Worm (Caenorhabditis elegans) whole organism, young adult: Measurements from ENCODE around the gene pak-1.

Experiments used
- B0035.1 ChIP-seq: sonication (generic microtip); optimal IDR thresholded peaks from 2 replicates; lab custom pipeline; 2016; ENCODE audit warnings: missing genetic modification characterization, mild to moderate bottlenecking, missing compliant biosample characterization, missing genotype, missing genetic modification reagents
- C06A6.2 ChIP-seq: fragments of 200-800 bp; sonication (Bioruptor generic); conservative IDR thresholded peaks from 2 replicates; pipeline ENCODE4 v1.3.6; 2022; ENCODE audit warnings: missing genetic modification characterization, missing compliant biosample characterization
- F23B12.7 ChIP-seq: sonication (generic microtip); optimal IDR thresholded peaks from 2 replicates; lab custom pipeline; 2017; ENCODE audit warnings: missing genetic modification characterization, mild to moderate bottlenecking, missing compliant biosample characterization, antibody characterized with exemption, moderate library complexity; ENCODE audit not compliant: insufficient read depth
- Y53F4B.3 ChIP-seq: fragments of 200-800 bp; sonication (Bioruptor generic); IDR thresholded peaks from 2 replicates; pipeline ENCODE4 v1.3.6; 2022; ENCODE audit warnings: missing genetic modification reagents, missing genetic modification characterization, missing compliant biosample characterization
- Y79H2A.3 ChIP-seq: fragments of 200-800 bp; sonication (Bioruptor generic); conservative IDR thresholded peaks from 2 replicates; pipeline ENCODE4 v1.3.6; 2022; ENCODE audit warnings: missing genetic modification reagents, missing genetic modification characterization, missing compliant biosample characterization
- ama-1 ChIP-seq, 3 experiments: fragments of 150-350 bp in 1 of 3; sonication (generic microtip) in 2 of 3; optimal IDR thresholded peaks; 2 replicates each; lab custom pipeline; 2014 to 2018; ENCODE audit warnings: missing biosample characterization in 2 of 3, missing genetic modification characterization in 2 of 3, missing genetic modification reagents in 2 of 3
- hlh-26 ChIP-seq: fragments of 200-800 bp; sonication (Bioruptor generic); conservative IDR thresholded peaks from 2 replicates; pipeline ENCODE4 v1.3.6; 2022; ENCODE audit warnings: missing genetic modification reagents, missing genetic modification characterization, missing compliant biosample characterization
- mes-4 ChIP-seq: sonication (generic microtip); optimal IDR thresholded peaks from 2 replicates; lab custom pipeline; 2016; ENCODE audit warnings: missing genotype, missing genetic modification characterization, missing compliant biosample characterization
- nhr-90 ChIP-seq: sonication (generic microtip); optimal IDR thresholded peaks from 2 replicates; lab custom pipeline; 2016; ENCODE audit warnings: missing genotype, mild to moderate bottlenecking, missing genetic modification characterization, missing compliant biosample characterization

- TF ChIP-seq C06A6.2 (GFP tag; lab: Robert Waterston, UW): no peak
- no peak for TF ChIP-seq hlh-26 (GFP tag; lab: Robert Waterston, UW)
- no peak for TF ChIP-seq Y79H2A.3
- no peak for TF ChIP-seq nhr-90 (tag; lab: Kevin White, UChicago)
- no peak for TF ChIP-seq mes-4
- no peak for TF ChIP-seq ama-1 (optimal IDR thresholded peaks at IDR 0.05; lab: Kevin White, UChicago)
- TF ChIP-seq ama-1 (GFP tag; optimal IDR thresholded peaks at IDR 0.05; lab: Kevin White, UChicago): no peak
- no peak for TF ChIP-seq B0035.1 (tag; lab: Kevin White, UChicago)
- no peak for TF ChIP-seq F23B12.7 (tag; lab: Kevin White, UChicago)
- TF ChIP-seq Y53F4B.3 (GFP tag; lab: Robert Waterston, UW): no peak
These were observed 19.3 kb downstream of the pak-1 start for ce11 chrX:6029075-6029474.
